Worm (Caenorhabditis elegans) whole organism, young adult: ENCODE measurements around the gene wapl-1.

Experiments
- C17E4.6 ChIP-seq: fragments of 200-800 bp; sonication (Bioruptor generic); IDR thresholded peaks from 2 replicates; pipeline ENCODE4 v1.3.6; 2022; ENCODE audit warnings: missing genetic modification reagents, missing genetic modification characterization, missing compliant biosample characterization
- F57C9.4 ChIP-seq: sonication (generic microtip); optimal IDR thresholded peaks from 2 replicates; lab custom pipeline; 2017; ENCODE audit warnings: mild to moderate bottlenecking, missing genetic modification characterization, missing compliant biosample characterization
- K11D2.4 ChIP-seq: fragments of 200-800 bp; sonication (Bioruptor generic); IDR thresholded peaks from 2 replicates; pipeline ENCODE4 v1.3.6; 2022; ENCODE audit warnings: missing genetic modification reagents, missing genetic modification characterization, missing compliant biosample characterization
- K12H6.12 ChIP-seq: fragments of 200-800 bp; sonication (Bioruptor generic); optimal IDR thresholded peaks from 2 replicates; lab custom pipeline; 2018; ENCODE audit warnings: mild to moderate bottlenecking, missing genetic modification characterization, missing compliant biosample characterization
- T07F8.4 ChIP-seq: sonication (generic microtip); optimal IDR thresholded peaks from 2 replicates; lab custom pipeline; 2016; ENCODE audit warnings: mild to moderate bottlenecking, missing genetic modification characterization, moderate library complexity, missing compliant biosample characterization
- Y53G8AR.9 ChIP-seq: fragments of 200-800 bp; sonication (Bioruptor generic); conservative IDR thresholded peaks from 2 replicates; pipeline ENCODE4 v1.3.6; 2022; ENCODE audit warnings: missing genetic modification reagents, missing genetic modification characterization, missing compliant biosample characterization
- ama-1 ChIP-seq, 3 experiments: fragments of 150-350 bp in 1 of 3; sonication (generic microtip) in 2 of 3; optimal IDR thresholded peaks; 2 replicates each; lab custom pipeline; 2014 to 2018; ENCODE audit warnings: missing biosample characterization in 2 of 3, missing genetic modification characterization in 2 of 3, missing genetic modification reagents in 2 of 3
- cebp-1 ChIP-seq, 2 experiments: fragments of 200-800 bp in 1 of 2; sonication (Bioruptor generic) in 1 of 2; sonication (generic microtip) in 1 of 2; IDR thresholded peaks in 1 of 2; optimal IDR thresholded peaks in 1 of 2; 2 replicates each; pipeline versions ENCODE4 v1.3.6 to Lab custom; 2017 to 2022; ENCODE audit warnings: missing compliant biosample characterization in 2 of 2, missing genetic modification characterization in 2 of 2, mild to moderate bottlenecking in 1 of 2, missing genetic modification reagents in 1 of 2, moderate library complexity in 1 of 2
- ceh-27 ChIP-seq: fragments of 200-800 bp; sonication (Bioruptor generic); optimal IDR thresholded peaks from 2 replicates; lab custom pipeline; 2018; ENCODE audit warnings: mild to moderate bottlenecking, missing genetic modification characterization, moderate library complexity, missing compliant biosample characterization
- dpl-1 ChIP-seq: fragments of 150-350 bp; optimal IDR thresholded peaks from 2 replicates; lab custom pipeline; 2014; ENCODE audit warnings: missing biosample characterization, missing genetic modification reagents, missing genetic modification characterization
- efl-1 ChIP-seq: fragments of 150-350 bp; optimal IDR thresholded peaks from 2 replicates; lab custom pipeline; 2014; ENCODE audit warnings: missing biosample characterization, missing genetic modification reagents, missing genetic modification characterization
- egl-44 ChIP-seq: fragments of 200-800 bp; sonication (Bioruptor generic); IDR thresholded peaks from 2 replicates; pipeline ENCODE4 v1.3.6; 2022; ENCODE audit warnings: missing genetic modification reagents, missing genetic modification characterization, missing compliant biosample characterization
- fkh-3 ChIP-seq: sonication (generic microtip); optimal IDR thresholded peaks from 2 replicates; lab custom pipeline; 2016; ENCODE audit warnings: mild to moderate bottlenecking, missing genetic modification characterization, missing compliant biosample characterization
- gei-17 ChIP-seq: fragments of 200-800 bp; sonication (Bioruptor generic); optimal IDR thresholded peaks from 2 replicates; lab custom pipeline; 2018; ENCODE audit warnings: mild to moderate bottlenecking, missing genetic modification characterization, missing compliant biosample characterization
- hmg-1.2 ChIP-seq: fragments of 200-800 bp; sonication (Bioruptor generic); IDR thresholded peaks from 2 replicates; pipeline ENCODE4 v1.3.6; 2022; ENCODE audit warnings: missing genetic modification reagents, missing genetic modification characterization, missing compliant biosample characterization
- lin-35 ChIP-seq, 3 experiments: fragments of 150-350 bp in 2 of 3; sonication (generic microtip) in 1 of 3; optimal IDR thresholded peaks; 2 replicates each; lab custom pipeline; 2014 to 2018; ENCODE audit warnings: missing biosample characterization in 3 of 3, missing genetic modification characterization in 3 of 3, missing genetic modification reagents in 3 of 3
- lin-40 ChIP-seq: sonication (generic microtip); optimal IDR thresholded peaks from 2 replicates; lab custom pipeline; 2016; ENCODE audit warnings: missing genetic modification characterization, mild to moderate bottlenecking, missing compliant biosample characterization, missing genotype, missing genetic modification reagents
- lin-54 ChIP-seq: fragments of 200-800 bp; sonication (Bioruptor generic); optimal IDR thresholded peaks from 2 replicates; lab custom pipeline; 2018; ENCODE audit warnings: mild to moderate bottlenecking, missing genetic modification characterization, missing compliant biosample characterization
- lir-1 ChIP-seq: fragments of 200-800 bp; sonication (Bioruptor generic); conservative IDR thresholded peaks from 2 replicates; pipeline ENCODE4 v1.3.6; 2022; ENCODE audit warnings: missing genetic modification reagents, missing genetic modification characterization, missing compliant biosample characterization
- madf-8 ChIP-seq: fragments of 200-800 bp; sonication (Bioruptor generic); conservative IDR thresholded peaks from 2 replicates; pipeline ENCODE4 v1.3.6; 2022; ENCODE audit warnings: missing genetic modification reagents, missing genetic modification characterization, missing compliant biosample characterization
- mcd-1 ChIP-seq: fragments of 200-800 bp; sonication (Bioruptor generic); IDR thresholded peaks from 2 replicates; pipeline ENCODE4 v1.3.6; 2022; ENCODE audit warnings: missing genetic modification reagents, missing genetic modification characterization, missing compliant biosample characterization
- mel-28 ChIP-seq: sonication (generic microtip); optimal IDR thresholded peaks from 2 replicates; lab custom pipeline; 2016; ENCODE audit warnings: borderline replicate concordance, mild to moderate bottlenecking, missing genetic modification characterization, missing compliant biosample characterization
- nhr-80 ChIP-seq: sonication (generic microtip); optimal IDR thresholded peaks from 2 replicates; lab custom pipeline; 2016; ENCODE audit warnings: missing genetic modification characterization, missing compliant biosample characterization
- rcor-1 ChIP-seq: fragments of 200-800 bp; sonication (Bioruptor generic); IDR thresholded peaks from 2 replicates; pipeline ENCODE4 v1.3.6; 2022; ENCODE audit warnings: missing genetic modification reagents, missing genetic modification characterization, missing compliant biosample characterization
- rpc-1 ChIP-seq, 2 experiments: fragments of 150-350 bp in 1 of 2; sonication (generic microtip) in 1 of 2; optimal IDR thresholded peaks; 2 replicates each; lab custom pipeline; 2014 to 2018; ENCODE audit warnings: missing biosample characterization in 1 of 2, missing genetic modification characterization in 1 of 2, missing genetic modification reagents in 1 of 2, missing genotype in 1 of 2
- snpc-1.1 ChIP-seq: sonication (generic microtip); optimal IDR thresholded peaks from 2 replicates; lab custom pipeline; 2017; ENCODE audit warnings: missing genetic modification characterization, mild to moderate bottlenecking, missing compliant biosample characterization, antibody characterized with exemption, moderate library complexity, missing genotype, missing genetic modification reagents; ENCODE audit not compliant: insufficient read depth
- snpc-1.3 ChIP-seq: sonication (generic microtip); optimal IDR thresholded peaks from 2 replicates; lab custom pipeline; 2017; ENCODE audit warnings: missing genetic modification characterization, mild to moderate bottlenecking, missing compliant biosample characterization, antibody characterized with exemption, moderate library complexity, missing genotype, missing genetic modification reagents; ENCODE audit not compliant: insufficient read depth
- somi-1 ChIP-seq: fragments of 200-800 bp; sonication (Bioruptor generic); optimal IDR thresholded peaks from 2 replicates; lab custom pipeline; 2018; ENCODE audit warnings: mild to moderate bottlenecking, missing genetic modification characterization, missing compliant biosample characterization
- unc-130 ChIP-seq: sonication (generic microtip); optimal IDR thresholded peaks from 2 replicates; lab custom pipeline; 2016; ENCODE audit warnings: missing genetic modification reagents, missing genetic modification characterization, missing compliant biosample characterization
- xnd-1 ChIP-seq: sonication (generic microtip); optimal IDR thresholded peaks from 2 replicates; lab custom pipeline; 2016; ENCODE audit warnings: missing genotype, missing genetic modification reagents, missing genetic modification characterization, missing compliant biosample characterization
- zfh-2 ChIP-seq: fragments of 200-800 bp; sonication (Bioruptor generic); conservative IDR thresholded peaks from 2 replicates; pipeline ENCODE4 v1.3.6; 2022; ENCODE audit warnings: missing genetic modification reagents, missing genetic modification characterization, missing compliant biosample characterization
- zim-3 ChIP-seq: sonication (generic microtip); optimal IDR thresholded peaks from 2 replicates; lab custom pipeline; 2017; ENCODE audit warnings: mild to moderate bottlenecking, missing genetic modification characterization, moderate library complexity, missing compliant biosample characterization
- ztf-22 ChIP-seq: fragments of 200-800 bp; sonication (Bioruptor generic); optimal IDR thresholded peaks from 2 replicates; lab custom pipeline; 2018; ENCODE audit warnings: mild to moderate bottlenecking, missing genetic modification characterization, moderate library complexity, missing compliant biosample characterization
- ztf-26 ChIP-seq: sonication (generic microtip); optimal IDR thresholded peaks from 2 replicates; lab custom pipeline; 2017; ENCODE audit warnings: missing genetic modification characterization, missing compliant biosample characterization

wapl-1 gene

ce11 chrIV:4406054-4406539 lies 39.4 kb downstream of the wapl-1 start (continued):
- peak; percentile 41 for TF ChIP-seq cebp-1 (GFP tag; IDR thresholded peaks at IDR 0.05; lab: Robert Waterston, UW)
- TF ChIP-seq cebp-1 (tag; optimal IDR thresholded peaks at IDR 0.05; lab: Kevin White, UChicago): peak; percentile 57
- TF ChIP-seq rcor-1 (GFP tag; lab: Robert Waterston, UW): peak; percentile 36; the same call in 1 of the 2 replicates
- TF ChIP-seq somi-1 (GFP tag; lab: Kevin White, UChicago): no peak
- TF ChIP-seq K12H6.12 (tag; lab: Kevin White, UChicago): peak; percentile 62
- TF ChIP-seq mel-28 (tag; lab: Kevin White, UChicago): no peak
- TF ChIP-seq egl-44 (GFP tag; lab: Robert Waterston, UW): no peak
- no peak for TF ChIP-seq ceh-27
- TF ChIP-seq snpc-1.1: no peak
- peak; percentile 84 for TF ChIP-seq zfh-2
- no peak for TF ChIP-seq F57C9.4 (tag; lab: Kevin White, UChicago)
- TF ChIP-seq rpc-1 (optimal IDR thresholded peaks at IDR 0.05; lab: Kevin White, UChicago): no peak
- TF ChIP-seq rpc-1 (tag; optimal IDR thresholded peaks at IDR 0.05; lab: Kevin White, UChicago): no peak
- TF ChIP-seq efl-1: no peak
- peak in 1 of 3 experiments; percentile 37 for TF ChIP-seq lin-35 (GFP tag; optimal IDR thresholded peaks at IDR 0.05; lab: Kevin White, UChicago)
- no peak for TF ChIP-seq unc-130 (GFP tag; lab: Kevin White, UChicago)
- no peak; the same call in 1 of the 2 replicates for TF ChIP-seq Y53G8AR.9 (GFP tag; lab: Robert Waterston, UW)
- peak; percentile 33; the same call in 1 of the 2 replicates for TF ChIP-seq K11D2.4
- TF ChIP-seq, all 124 proteins: peak for 27

DNA sequence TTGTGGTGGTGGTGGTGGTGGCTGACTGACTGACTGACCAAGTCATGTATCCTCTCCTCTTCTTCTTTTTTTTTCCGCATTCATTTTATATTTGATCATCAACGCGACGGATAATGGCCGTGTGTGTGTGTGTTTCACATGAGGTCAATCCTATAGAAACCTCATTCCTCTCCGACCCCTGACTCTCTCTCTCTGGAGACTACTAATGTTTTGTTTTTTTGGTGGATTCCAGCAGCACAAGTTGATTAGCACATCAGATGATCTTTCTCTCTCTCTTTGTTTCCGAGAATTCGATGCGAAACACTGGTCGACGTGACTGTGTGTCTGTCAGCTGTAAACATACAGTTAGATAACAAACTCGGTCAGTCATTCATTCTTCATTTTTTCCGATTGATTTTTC lies 40.4 kb downstream of the wapl-1 start, which contains the start of gene Y24D9A.7:
Y24D9A.7 (minus strand) TSS at position 46 of the 400 bp plus-strand sequence.
- TF ChIP-seq nhr-80 (tag; lab: Kevin White, UChicago): peak; percentile 49
- no peak for TF ChIP-seq lir-1 (GFP tag; lab: Robert Waterston, UW)
- peak; percentile 2 for TF ChIP-seq lin-54 (GFP tag; lab: Kevin White, UChicago)
- peak; percentile 6 for TF ChIP-seq zim-3 (tag; lab: Kevin White, UChicago)
- no peak for TF ChIP-seq hmg-1.2 (GFP tag; lab: Robert Waterston, UW)
- TF ChIP-seq gei-17: no peak

DNA sequence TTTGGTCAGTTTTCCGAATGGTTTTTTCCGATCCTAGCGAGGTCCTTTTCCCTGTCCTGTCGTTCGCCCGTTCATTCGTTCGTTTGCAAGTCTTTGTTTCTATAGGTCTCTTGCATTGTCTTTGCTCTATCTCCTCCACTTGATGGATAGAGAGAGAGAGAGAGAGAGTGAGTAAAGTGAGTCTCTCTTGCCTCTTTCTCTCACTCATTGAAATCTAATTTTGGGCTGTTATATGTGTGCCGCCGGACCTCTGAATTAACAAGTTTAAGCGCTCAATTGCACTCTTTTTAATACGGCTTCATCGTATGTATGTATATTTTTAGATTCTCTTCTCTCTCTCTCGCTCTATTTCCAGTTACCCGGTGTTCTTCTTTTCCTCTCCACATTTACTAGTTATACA lies 41.7 kb downstream of the wapl-1 start:
- TF ChIP-seq ztf-22 (GFP tag; lab: Kevin White, UChicago) (no peak), dpl-1 (GFP tag; lab: Kevin White, UChicago) (no peak), C17E4.6 (GFP tag; lab: Robert Waterston, UW) (no peak), ama-1 (optimal IDR thresholded peaks at IDR 0.05; lab: Kevin White, UChicago) (no peak), ama-1 (GFP tag; optimal IDR thresholded peaks at IDR 0.05; lab: Kevin White, UChicago) (no peak), T07F8.4 (tag; lab: Kevin White, UChicago) (no peak), xnd-1 (tag; lab: Kevin White, UChicago) (no peak), mcd-1 (GFP tag; lab: Robert Waterston, UW) (0 out of 2 replicates have a peak, but pooled peaks have one; percentile 24), madf-8 (GFP tag; lab: Robert Waterston, UW) (no peak), somi-1 (GFP tag; lab: Kevin White, UChicago) (no peak), zfh-2 (0 out of 2 replicates have a peak, but pooled peaks have one; percentile 10)

DNA sequence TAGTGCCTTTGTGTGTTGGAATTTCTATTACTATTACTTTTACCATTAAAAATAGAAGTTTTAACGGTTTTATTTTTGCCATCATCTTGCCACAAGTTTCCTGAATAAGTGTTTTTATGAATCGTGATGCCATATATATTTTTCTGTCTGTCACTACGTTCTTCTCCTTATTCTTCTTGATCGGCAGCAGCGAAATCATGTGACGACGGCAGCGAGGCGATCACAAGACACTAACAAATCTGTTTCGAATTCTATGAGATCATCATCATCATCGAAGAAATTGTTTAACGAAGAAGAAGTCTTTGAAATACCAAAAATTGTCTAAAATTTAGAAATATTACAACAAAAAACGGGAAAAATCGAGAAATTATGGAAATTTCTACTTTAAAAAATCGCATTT lies 43.1 kb downstream of the wapl-1 start:
- peak; percentile 21 for TF ChIP-seq lin-40 (tag; lab: Kevin White, UChicago)
- peak; percentile 17 for TF ChIP-seq ztf-26
- no peak for TF ChIP-seq fkh-3 (tag; lab: Kevin White, UChicago)
- TF ChIP-seq snpc-1.3 (tag; lab: Kevin White, UChicago): no peak
- no peak for TF ChIP-seq dpl-1 (GFP tag; lab: Kevin White, UChicago)
- TF ChIP-seq K12H6.12 (tag; lab: Kevin White, UChicago): no peak
- peak; percentile 1 for TF ChIP-seq somi-1 (GFP tag; lab: Kevin White, UChicago)
